Fruit fly (Drosophila melanogaster) S2 (cell line): Measurements from ENCODE around the gene kek6.

ENCODE experiments used
- CG8478 ChIP-seq: fragments of >200 bp; optimal IDR thresholded peaks from 2 replicates; lab custom pipeline; 2018
- CTCF ChIP-seq, 2 experiments: fragments of >200 bp; optimal IDR thresholded peaks; 2 replicates each; lab custom pipeline; 2018

DNA sequence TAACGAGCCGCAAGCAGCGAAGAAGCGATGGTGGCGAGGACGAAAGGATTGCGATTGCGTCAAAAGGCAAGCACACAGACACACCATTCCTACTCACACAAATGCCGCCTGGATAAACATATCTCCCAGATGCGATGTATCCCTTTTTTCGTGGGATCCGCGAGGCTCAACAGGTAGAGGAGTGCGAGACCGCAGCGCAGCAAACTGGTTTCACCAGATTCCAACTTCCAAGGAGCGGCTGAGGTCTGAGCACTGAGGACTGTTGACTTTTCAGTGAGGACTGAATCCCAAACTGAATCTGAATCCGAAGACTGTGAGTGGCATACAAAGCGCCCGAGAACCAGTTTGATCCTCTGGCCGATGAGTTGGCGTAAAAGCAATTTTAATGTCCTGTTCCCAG is 80.0 kb downstream of the kek6 start:
- TF ChIP-seq CG8478 (lab: Kevin White, UChicago) (no peak), CTCF (optimal IDR thresholded peaks at IDR 0.05; lab: Kevin White, UChicago) (no peak)
